Worm (Caenorhabditis elegans) whole organism, L1 larva: ENCODE data around the gene str-198.
A peak's percentile ranks its signal among the peaks of the same experiment; 100 is the strongest.

Experiments
- aha-1 ChIP-seq: fragments of 150-350 bp; optimal IDR thresholded peaks from 2 replicates; lab custom pipeline; 2014; ENCODE audit warnings: missing biosample characterization, missing genetic modification characterization
- aly-2 ChIP-seq: fragments of 150-350 bp; optimal IDR thresholded peaks from 2 replicates; lab custom pipeline; 2014; ENCODE audit warnings: missing biosample characterization, missing genetic modification characterization
- blmp-1 ChIP-seq: fragments of 150-350 bp; optimal IDR thresholded peaks from 2 replicates; lab custom pipeline; 2014; ENCODE audit warnings: missing biosample characterization, missing genetic modification characterization
- ceh-63 ChIP-seq: fragments of 200-800 bp; sonication (Bioruptor generic); optimal IDR thresholded peaks from 2 replicates; lab custom pipeline; 2018; ENCODE audit warnings: mild to moderate bottlenecking, missing genetic modification characterization, missing compliant biosample characterization
- ceh-82 ChIP-seq, 3 experiments: fragments of 150-350 bp in 1 of 3; sonication (generic microtip) in 2 of 3; optimal IDR thresholded peaks; 2 replicates each; lab custom pipeline; 2014 to 2017; ENCODE audit warnings: missing biosample characterization in 3 of 3, missing genetic modification characterization in 3 of 3
- dpl-1 ChIP-seq, 3 experiments: fragments of 150-350 bp in 2 of 3; sonication (generic microtip) in 1 of 3; optimal IDR thresholded peaks; 2 replicates each; lab custom pipeline; 2014 to 2017; ENCODE audit warnings: missing biosample characterization in 3 of 3, missing genetic modification characterization in 3 of 3, missing genetic modification reagents in 3 of 3
- dsc-1 ChIP-seq: sonication (generic microtip); optimal IDR thresholded peaks from 2 replicates; lab custom pipeline; 2016; ENCODE audit warnings: mild to moderate bottlenecking, missing genetic modification characterization, missing compliant biosample characterization
- efl-1 ChIP-seq, 4 experiments: fragments of 150-350 bp; optimal IDR thresholded peaks in 3 of 4; peaks in 1 of 4; 1 replicate in 1 of 4; 2 replicates in 3 of 4; lab custom pipeline; 2014; ENCODE audit warnings: missing biosample characterization in 2 of 4, missing genetic modification characterization in 2 of 4, missing genetic modification reagents in 2 of 4
- egl-27 ChIP-seq, 2 experiments: fragments of 150-350 bp in 1 of 2; sonication (generic microtip); optimal IDR thresholded peaks; 3 replicates each; lab custom pipeline; 2017 to 2018; ENCODE audit warnings: missing biosample characterization in 2 of 2, missing genetic modification characterization in 2 of 2, missing genetic modification reagents in 2 of 2
- elt-2 ChIP-seq: sonication (generic microtip); optimal IDR thresholded peaks from 2 replicates; lab custom pipeline; 2016; ENCODE audit warnings: missing genetic modification characterization, mild to moderate bottlenecking, inconsistent platforms, missing compliant biosample characterization, missing genetic modification reagents
- ets-5 ChIP-seq: fragments of 200-800 bp; sonication (Bioruptor generic); IDR thresholded peaks from 2 replicates; pipeline ENCODE4 v1.3.6; 2022; ENCODE audit warnings: missing genetic modification characterization, missing compliant biosample characterization
- grh-1 ChIP-seq: fragments of 200-800 bp; sonication (Bioruptor generic); IDR thresholded peaks from 2 replicates; pipeline ENCODE4 v1.3.6; 2022; ENCODE audit warnings: missing genetic modification reagents, missing genetic modification characterization, missing compliant biosample characterization
- hlh-17 ChIP-seq: fragments of 200-800 bp; sonication (Bioruptor generic); optimal IDR thresholded peaks from 2 replicates; lab custom pipeline; 2018; ENCODE audit warnings: missing genetic modification characterization, mild to moderate bottlenecking, missing compliant biosample characterization, moderate library complexity, borderline replicate concordance
- irx-1 ChIP-seq: sonication (generic microtip); optimal IDR thresholded peaks from 2 replicates; lab custom pipeline; 2016; ENCODE audit warnings: missing genetic modification characterization, missing compliant biosample characterization
- isw-1 ChIP-seq: fragments of 200-800 bp; sonication (Bioruptor generic); IDR thresholded peaks from 2 replicates; pipeline ENCODE4 v1.3.6; 2022; ENCODE audit warnings: missing genetic modification characterization, missing compliant biosample characterization
- lin-13 ChIP-seq: fragments of 150-350 bp; optimal IDR thresholded peaks from 2 replicates; lab custom pipeline; 2014; ENCODE audit warnings: missing biosample characterization, missing genetic modification reagents, missing genetic modification characterization
- lin-14 ChIP-seq: fragments of 200-800 bp; sonication (Bioruptor generic); optimal IDR thresholded peaks from 2 replicates; lab custom pipeline; 2018; ENCODE audit warnings: mild to moderate bottlenecking, missing genetic modification characterization, moderate library complexity, missing compliant biosample characterization
- lin-15B ChIP-seq: fragments of 150-350 bp; sonication (generic microtip); optimal IDR thresholded peaks from 3 replicates; lab custom pipeline; 2014; ENCODE audit warnings: missing biosample characterization, missing genetic modification characterization
- lin-35 ChIP-seq, 2 experiments: fragments of 150-350 bp; optimal IDR thresholded peaks; 2 replicates each; lab custom pipeline; 2014; ENCODE audit warnings: missing biosample characterization in 2 of 2, missing genetic modification characterization in 2 of 2, missing genetic modification reagents in 2 of 2
- lin-39 ChIP-seq: fragments of 150-350 bp; optimal IDR thresholded peaks from 2 replicates; lab custom pipeline; 2014; ENCODE audit warnings: missing biosample characterization, missing genetic modification reagents, missing genetic modification characterization
- mab-9 ChIP-seq: fragments of 200-800 bp; sonication (Bioruptor generic); IDR thresholded peaks from 2 replicates; pipeline ENCODE4 v1.3.6; 2022; ENCODE audit warnings: missing genetic modification reagents, missing genetic modification characterization, missing compliant biosample characterization
- mep-1 ChIP-seq: fragments of 150-350 bp; optimal IDR thresholded peaks from 2 replicates; lab custom pipeline; 2014; ENCODE audit warnings: missing biosample characterization, missing genetic modification characterization
- nhr-20 ChIP-seq: sonication (generic microtip); optimal IDR thresholded peaks from 2 replicates; lab custom pipeline; 2016; ENCODE audit warnings: mild to moderate bottlenecking, missing genetic modification characterization, missing compliant biosample characterization
- nhr-237 ChIP-seq: fragments of 150-350 bp; optimal IDR thresholded peaks from 2 replicates; lab custom pipeline; 2014; ENCODE audit warnings: missing biosample characterization, missing genetic modification characterization
- nhr-47 ChIP-seq: sonication (generic microtip); optimal IDR thresholded peaks from 2 replicates; lab custom pipeline; 2016; ENCODE audit warnings: mild to moderate bottlenecking, missing genetic modification characterization, moderate library complexity, missing compliant biosample characterization
- nhr-71 ChIP-seq: sonication (generic microtip); optimal IDR thresholded peaks from 2 replicates; lab custom pipeline; 2016; ENCODE audit warnings: mild to moderate bottlenecking, missing genetic modification characterization, moderate library complexity, missing compliant biosample characterization
- nhr-77 ChIP-seq: fragments of 150-350 bp; optimal IDR thresholded peaks from 2 replicates; lab custom pipeline; 2014; ENCODE audit warnings: missing biosample characterization, missing genetic modification characterization
- nhr-85 ChIP-seq: sonication (generic microtip); peaks from one replicate; lab custom pipeline; 2016; ENCODE audit warnings: missing genetic modification characterization, inconsistent platforms, missing compliant biosample characterization
- pag-3 ChIP-seq: sonication (generic microtip); optimal IDR thresholded peaks from 2 replicates; lab custom pipeline; 2017; ENCODE audit warnings: missing genetic modification characterization, mild to moderate bottlenecking, missing compliant biosample characterization, antibody characterized with exemption, borderline replicate concordance; ENCODE audit not compliant: insufficient read depth
- rnt-1 ChIP-seq: sonication (generic microtip); optimal IDR thresholded peaks from 2 replicates; lab custom pipeline; 2016; ENCODE audit warnings: mild to moderate bottlenecking, missing genetic modification characterization, moderate library complexity, missing compliant biosample characterization
- skn-1 ChIP-seq: fragments of 150-350 bp; optimal IDR thresholded peaks from 2 replicates; lab custom pipeline; 2014; ENCODE audit warnings: missing biosample characterization, missing genetic modification characterization
- snpc-4 ChIP-seq: fragments of 150-350 bp; optimal IDR thresholded peaks from 2 replicates; lab custom pipeline; 2014; ENCODE audit warnings: missing biosample characterization, missing genetic modification characterization
- swsn-7 ChIP-seq: sonication (generic microtip); optimal IDR thresholded peaks from 2 replicates; lab custom pipeline; 2016; ENCODE audit warnings: missing genetic modification characterization, missing compliant biosample characterization
- tbx-2 ChIP-seq: sonication (generic microtip); optimal IDR thresholded peaks from 2 replicates; lab custom pipeline; 2016; ENCODE audit warnings: missing genetic modification characterization, missing compliant biosample characterization
- tlp-1 ChIP-seq: fragments of 150-350 bp; optimal IDR thresholded peaks from 2 replicates; lab custom pipeline; 2014; ENCODE audit warnings: missing biosample characterization, missing genetic modification characterization
- unc-130 ChIP-seq: fragments of 150-350 bp; optimal IDR thresholded peaks from 2 replicates; lab custom pipeline; 2017; ENCODE audit warnings: missing biosample characterization, missing genetic modification characterization, inconsistent platforms
- unc-30 ChIP-seq: sonication (generic microtip); optimal IDR thresholded peaks from 2 replicates; lab custom pipeline; 2017; ENCODE audit warnings: missing biosample characterization, missing genetic modification characterization
- unc-98 ChIP-seq: fragments of 200-800 bp; sonication (Bioruptor generic); IDR thresholded peaks from 2 replicates; pipeline ENCODE4 v1.3.6; 2022; ENCODE audit warnings: missing genetic modification characterization, missing compliant biosample characterization
- vab-15 ChIP-seq: sonication (generic microtip); optimal IDR thresholded peaks from 2 replicates; lab custom pipeline; 2017; ENCODE audit warnings: missing genotype, mild to moderate bottlenecking, missing genetic modification characterization, missing compliant biosample characterization
- xbp-1 ChIP-seq: sonication (generic microtip); optimal IDR thresholded peaks from 2 replicates; lab custom pipeline; 2016; ENCODE audit warnings: missing genetic modification characterization, missing compliant biosample characterization
- zag-1 ChIP-seq: fragments of 150-350 bp; optimal IDR thresholded peaks from 2 replicates; lab custom pipeline; 2014; ENCODE audit warnings: missing biosample characterization, missing genetic modification characterization

The str-198 gene

DNA sequence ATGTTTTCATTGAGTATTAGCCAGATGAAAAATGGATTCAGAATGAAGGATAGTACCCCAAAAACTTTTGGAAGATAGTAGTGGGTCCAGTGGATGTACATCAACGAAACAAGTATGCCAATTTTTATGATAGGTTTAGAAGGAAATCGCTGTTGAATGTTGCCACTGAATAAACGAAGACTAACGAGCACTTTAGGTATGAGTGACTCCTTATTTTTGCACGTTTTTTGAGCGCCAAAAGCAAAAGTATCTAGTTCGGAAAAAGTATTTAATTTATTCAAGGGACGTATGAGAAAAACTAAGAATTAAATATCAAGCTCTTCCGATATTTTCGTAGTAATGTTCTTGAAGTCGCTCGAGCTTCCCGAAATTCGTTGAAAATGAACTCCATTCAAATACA, 26.2 kb downstream of the str-198 start, which contains the start of gene srj-10:
TSS of gene srj-10 (minus strand) at position 101 of the 400 bp plus-strand sequence.
- TF ChIP-seq zag-1 (tag; lab: Kevin White, UChicago) (no peak), mab-9 (no peak), snpc-4 (tag; lab: Kevin White, UChicago) (no peak), unc-98 (GFP tag; lab: Robert Waterston, UW) (no peak), tlp-1 (tag; lab: Kevin White, UChicago) (no peak), irx-1 (tag; lab: Kevin White, UChicago) (no peak), dsc-1 (tag; lab: Kevin White, UChicago) (no peak), lin-14 (GFP tag; lab: Kevin White, UChicago) (no peak)

DNA sequence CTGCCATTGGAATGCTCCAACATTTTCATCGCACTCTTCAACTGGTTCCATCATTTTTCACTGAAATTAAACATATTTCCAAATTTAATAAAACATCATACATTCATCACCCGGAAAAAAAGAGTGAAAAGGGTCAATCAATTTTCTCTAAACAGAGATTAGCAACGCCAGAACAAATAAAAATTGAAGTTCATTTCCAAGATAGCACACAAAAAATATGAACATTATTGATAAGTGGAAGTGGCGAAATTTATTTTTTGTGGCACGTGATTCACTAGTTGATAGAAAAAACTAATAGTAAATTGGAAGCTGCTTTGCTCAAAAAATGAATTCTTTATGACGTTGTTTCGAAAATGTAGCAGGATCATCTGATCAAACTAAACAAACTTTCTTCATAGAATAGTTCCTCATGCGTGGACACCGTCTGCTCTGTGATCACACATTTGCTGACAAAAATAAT, 27.7 kb downstream of the str-198 start, which contains the start of the genes F14H3.12 and srj-29:
TSS of gene F14H3.12 (minus strand) at position 74 of the 460 bp plus-strand sequence.
TSS of gene srj-29 (plus strand) at position 410 of the 460 bp plus-strand sequence.
- no peak for TF ChIP-seq unc-130 (tag; lab: Kevin White, UChicago)
- TF ChIP-seq nhr-71 (tag; lab: Kevin White, UChicago) = no peak
- TF ChIP-seq lin-13 (GFP tag; lab: Kevin White, UChicago) = no peak
- peak; percentile 48 for TF ChIP-seq elt-2
- no peak for TF ChIP-seq ceh-63 (GFP tag; lab: Kevin White, UChicago)

DNA sequence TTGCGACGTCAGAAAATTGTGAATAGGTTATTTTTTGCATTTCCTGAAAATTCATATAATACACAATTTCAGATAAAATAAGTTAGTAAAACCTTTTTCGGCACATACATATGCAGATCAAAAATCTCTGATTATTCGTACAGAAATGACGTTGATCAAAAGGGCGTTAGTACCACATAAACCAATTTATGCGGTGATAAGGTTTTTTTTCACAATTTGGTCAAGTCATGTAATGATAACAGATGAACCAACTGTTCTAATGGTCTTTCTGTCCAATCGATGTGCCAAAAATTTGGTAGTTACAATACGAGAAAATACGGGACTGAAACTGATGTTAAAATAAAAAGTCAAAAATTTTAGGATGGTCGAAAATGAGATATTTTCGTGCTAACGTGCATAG, 32.4 kb downstream of the str-198 start:
- TF ChIP-seq tbx-2 (tag; lab: Kevin White, UChicago) (no peak), elt-2 (peak; percentile 23)

DNA sequence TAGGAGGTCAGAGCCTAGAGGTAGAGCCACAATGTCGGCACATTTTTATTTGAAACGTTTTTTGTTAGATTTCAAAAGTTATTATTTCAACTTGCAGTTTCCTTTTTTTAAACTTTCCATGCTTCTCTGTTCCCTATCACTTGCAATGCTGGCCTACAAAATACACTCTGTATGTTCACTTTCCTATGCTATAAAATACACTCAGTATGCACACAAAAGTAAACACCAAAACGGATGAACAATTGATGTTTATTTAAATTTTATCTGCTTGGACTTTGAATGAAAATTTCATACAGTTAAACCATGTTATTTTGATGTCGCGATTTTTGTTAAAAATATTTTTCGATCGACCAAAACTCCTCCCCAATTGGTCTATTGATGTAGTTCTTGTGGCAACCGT, 33.1 kb downstream of the str-198 start:
- TF ChIP-seq blmp-1 (tag; lab: Kevin White, UChicago) (no peak), dsc-1 (tag; lab: Kevin White, UChicago) (no peak), ceh-82 (tag; optimal IDR thresholded peaks at IDR 0.05; lab: Kevin White, UChicago) (no peak), swsn-7 (tag; lab: Kevin White, UChicago) (no peak), unc-98 (GFP tag; lab: Robert Waterston, UW) (no peak), skn-1 (tag; lab: Kevin White, UChicago) (no peak), lin-15B (no peak), grh-1 (no peak), nhr-237 (no peak), nhr-20 (tag; lab: Kevin White, UChicago) (no peak), nhr-85 (tag; lab: Kevin White, UChicago) (no peak), isw-1 (GFP tag; lab: Robert Waterston, UW) (no peak), pag-3 (tag; lab: Kevin White, UChicago) (no peak)

DNA sequence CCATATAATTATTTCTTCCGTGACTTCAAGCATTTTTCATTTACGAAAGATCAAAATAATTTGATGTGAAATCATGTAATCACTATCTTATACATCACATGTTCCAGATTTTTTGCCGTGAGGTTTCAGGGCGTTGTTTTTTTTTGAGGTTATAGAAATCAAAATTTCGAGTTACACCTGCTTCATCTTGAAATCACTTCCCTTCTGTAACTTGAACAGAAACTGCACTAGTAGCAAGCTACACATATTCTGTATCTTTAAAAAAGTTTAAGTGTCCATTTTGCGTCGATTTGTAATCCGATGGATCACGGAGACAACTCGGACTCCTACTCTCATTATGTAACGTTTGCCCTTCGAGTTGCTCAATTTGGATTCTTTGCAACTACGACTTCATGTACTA, 43.1 kb downstream of the str-198 start, which contains the start of gene F22B8.3:
TSS of gene F22B8.3 (plus strand) at position 301 of the 400 bp plus-strand sequence.
- no peak for TF ChIP-seq lin-39 (tag; lab: Kevin White, UChicago)
- no peak for TF ChIP-seq nhr-47
- no peak for TF ChIP-seq ets-5 (GFP tag; lab: Robert Waterston, UW)
- TF ChIP-seq efl-1 (optimal IDR thresholded peaks at IDR 0.05; lab: Kevin White, UChicago) = no peak
- TF ChIP-seq efl-1 (GFP tag; optimal IDR thresholded peaks at IDR 0.05 in 1 of 2; lab: Kevin White, UChicago) = peak in 1 of 2 experiments; percentile 58
- TF ChIP-seq xbp-1 (tag; lab: Kevin White, UChicago) = no peak
- no peak for TF ChIP-seq nhr-77 (tag; lab: Kevin White, UChicago)

DNA sequence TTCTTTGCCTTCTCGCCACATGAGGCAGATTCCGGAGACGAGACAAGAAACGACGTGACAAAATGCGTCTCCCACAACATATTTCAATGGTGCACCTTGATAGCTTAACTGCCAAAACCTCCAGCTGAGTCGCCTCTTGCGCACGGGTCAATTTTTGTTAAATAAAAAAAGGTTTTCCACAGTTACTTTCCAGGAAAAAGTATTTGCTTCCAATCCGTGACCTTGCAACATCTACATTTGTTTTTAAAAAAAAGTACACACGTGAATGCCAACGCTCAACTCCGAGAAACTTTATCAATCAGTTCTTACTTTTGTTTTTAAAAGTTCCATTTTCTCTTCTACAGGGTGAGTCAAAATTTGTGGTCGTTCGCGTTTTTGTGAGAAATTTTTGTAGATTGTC, 46.7 kb downstream of the str-198 start, which contains the start of gene F22B8.7:
TSS of gene F22B8.7 (plus strand) at position 301 of the 400 bp plus-strand sequence.
- no peak for TF ChIP-seq lin-35 (GFP tag; optimal IDR thresholded peaks at IDR 0.05; lab: Kevin White, UChicago)
- no peak for TF ChIP-seq ets-5 (GFP tag; lab: Robert Waterston, UW)
- no peak for TF ChIP-seq unc-30 (tag; lab: Kevin White, UChicago)
- no peak for TF ChIP-seq mep-1
- TF ChIP-seq hlh-17 (GFP tag; lab: Kevin White, UChicago) = no peak
- TF ChIP-seq aha-1 (tag; lab: Kevin White, UChicago) = no peak
- TF ChIP-seq egl-27 (tag; optimal IDR thresholded peaks at IDR 0.05; lab: Kevin White, UChicago) = no peak
- no peak for TF ChIP-seq nhr-20 (tag; lab: Kevin White, UChicago)
- TF ChIP-seq vab-15 (tag; lab: Kevin White, UChicago) = no peak
- TF ChIP-seq xbp-1 (tag; lab: Kevin White, UChicago) = no peak
- TF ChIP-seq tlp-1 (tag; lab: Kevin White, UChicago) = no peak
- no peak for TF ChIP-seq dpl-1 (GFP tag; optimal IDR thresholded peaks at IDR 0.05; lab: Kevin White, UChicago)
- no peak for TF ChIP-seq rnt-1 (tag; lab: Kevin White, UChicago)
- TF ChIP-seq aly-2 (tag; lab: Kevin White, UChicago) = no peak
- no peak for TF ChIP-seq snpc-4 (tag; lab: Kevin White, UChicago)
- no peak for TF ChIP-seq blmp-1 (tag; lab: Kevin White, UChicago)
- no peak for TF ChIP-seq dsc-1 (tag; lab: Kevin White, UChicago)
